Worm (Caenorhabditis elegans): ENCODE measurements around the gene Y77E11A.8.

Gene Y77E11A.8

DNA sequence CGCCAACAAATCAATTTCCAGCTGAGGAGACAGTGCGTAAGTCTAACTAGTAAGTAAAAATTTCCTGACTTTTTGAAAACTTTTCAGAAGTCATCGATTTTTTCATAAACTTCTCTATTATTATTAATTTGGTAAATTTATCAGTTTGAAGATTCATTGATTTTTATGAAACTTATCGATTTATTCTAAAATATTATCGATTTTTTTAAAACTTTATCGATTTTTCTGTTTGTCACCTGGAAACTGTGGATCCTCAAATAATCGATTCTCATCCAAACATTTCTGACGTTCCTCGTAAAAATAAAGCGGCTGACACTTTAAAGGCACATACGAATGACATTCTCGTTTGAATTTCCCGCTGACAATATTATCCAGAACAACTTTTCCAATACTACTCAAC, 9.1 kb upstream of the Y77E11A.8 start:
- TF ChIP-seq ctbp-1 (GFP tag; IDR thresholded peaks at IDR 0.05) (no peak), ceh-28 (tag; optimal IDR thresholded peaks at IDR 0.05) (peak; percentile 75)

ce11 chrIV:1430261-1430660, 5.4 kb upstream of the Y77E11A.8 start, which contains the start of gene Y77E11A.23:
TSS of gene Y77E11A.23 (minus strand) at chrIV:1430367.
- TF ChIP-seq lim-7 (GFP tag; IDR thresholded peaks at IDR 0.05), result no peak
- TF ChIP-seq hmg-1.1 (GFP tag; IDR thresholded peaks at IDR 0.05), result no peak
- TF ChIP-seq arid-1 (GFP tag; conservative IDR thresholded peaks at IDR 0.05), result no peak
- no peak for TF ChIP-seq php-3 (GFP tag; IDR thresholded peaks at IDR 0.05)
- no peak for TF ChIP-seq nhr-77 (tag; optimal IDR thresholded peaks at IDR 0.05)
- TF ChIP-seq hlh-30 (tag; optimal IDR thresholded peaks at IDR 0.05; ENCODE audit: insufficient read depth), result no peak
- TF ChIP-seq unc-62 (GFP tag; optimal IDR thresholded peaks at IDR 0.05 in 1 of 2), result no peak
- TF ChIP-seq unc-62 (tag; optimal IDR thresholded peaks at IDR 0.05), result no peak
- no peak for TF ChIP-seq egl-43 (GFP tag; IDR thresholded peaks at IDR 0.05)
- TF ChIP-seq D1046.2 (GFP tag; IDR thresholded peaks at IDR 0.05), result no peak
- TF ChIP-seq Y5F2A.4 (GFP tag; optimal IDR thresholded peaks at IDR 0.05), result no peak
- no peak for TF ChIP-seq tag-97 (GFP tag; IDR thresholded peaks at IDR 0.05)
- TF ChIP-seq ceh-28 (tag; optimal IDR thresholded peaks at IDR 0.05), result no peak
- no peak for TF ChIP-seq lir-3 (tag; optimal IDR thresholded peaks at IDR 0.05)
- no peak for TF ChIP-seq ztf-7 (tag; optimal IDR thresholded peaks at IDR 0.05)
- TF ChIP-seq nhr-28 (tag; optimal IDR thresholded peaks at IDR 0.05), result no peak
- TF ChIP-seq ces-1 (GFP tag; optimal IDR thresholded peaks at IDR 0.05), result no peak
- no peak for TF ChIP-seq pha-4 (GFP tag; IDR thresholded peaks at IDR 0.05)
- TF ChIP-seq pha-4 (tag; optimal IDR thresholded peaks at IDR 0.05), result no peak
- no peak for TF ChIP-seq mxl-3 (GFP tag; optimal IDR thresholded peaks at IDR 0.05)
- no peak for TF ChIP-seq saeg-2 (GFP tag; IDR thresholded peaks at IDR 0.05)

DNA sequence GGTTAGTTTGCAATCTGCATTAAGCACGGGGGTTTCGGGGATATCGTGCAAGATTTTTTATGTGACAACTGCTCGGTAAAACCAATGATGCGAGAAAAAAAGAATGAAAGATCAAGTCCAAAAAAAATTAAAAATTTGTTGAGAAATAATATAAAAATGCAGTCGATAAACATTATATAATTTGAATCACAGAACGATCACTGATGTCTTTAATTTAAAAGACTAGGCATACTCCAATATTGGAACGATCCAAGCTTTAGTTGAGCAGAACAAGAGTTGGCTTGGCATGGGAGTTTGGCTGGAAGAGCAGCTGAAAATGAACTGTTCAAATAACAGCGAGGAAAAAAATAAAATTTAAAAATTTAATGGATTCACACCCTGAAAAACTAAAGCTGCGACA, 2.4 kb upstream of the Y77E11A.8 start, which contains the start of gene clec-171:
TSS of gene clec-171 (minus strand) at position 101 of the 400 bp plus-strand sequence.
- no peak for TF ChIP-seq ces-1 (GFP tag; optimal IDR thresholded peaks at IDR 0.05)
- TF ChIP-seq nhr-77 (tag; optimal IDR thresholded peaks at IDR 0.05), result no peak
- TF ChIP-seq zip-2 (tag; optimal IDR thresholded peaks at IDR 0.05), result no peak
- TF ChIP-seq jun-1 (tag; optimal IDR thresholded peaks at IDR 0.05), result no peak
- TF ChIP-seq F26F4.8 (GFP tag; conservative IDR thresholded peaks at IDR 0.05), result no peak
- TF ChIP-seq ama-1 (optimal IDR thresholded peaks at IDR 0.05), result no peak
- no peak for TF ChIP-seq dpl-1 (GFP tag; optimal IDR thresholded peaks at IDR 0.05)
- no peak for TF ChIP-seq hlh-30 (tag; optimal IDR thresholded peaks at IDR 0.05; ENCODE audit: insufficient read depth)
- no peak for TF ChIP-seq ceh-32 (tag; optimal IDR thresholded peaks at IDR 0.05; ENCODE audit: poor library complexity)
- TF ChIP-seq Y105C5A.15 (GFP tag; IDR thresholded peaks at IDR 0.05), result no peak
- TF ChIP-seq lin-38 (GFP tag; IDR thresholded peaks at IDR 0.05), result no peak
- no peak for TF ChIP-seq mdt-29 (GFP tag; IDR thresholded peaks at IDR 0.05)
- no peak for TF ChIP-seq hif-1 (tag; optimal IDR thresholded peaks at IDR 0.05)
- no peak for TF ChIP-seq mdl-1 (tag; optimal IDR thresholded peaks at IDR 0.05)
- TF ChIP-seq skn-1 (tag; optimal IDR thresholded peaks at IDR 0.05), result no peak
- no peak for TF ChIP-seq ceh-82 (tag; optimal IDR thresholded peaks at IDR 0.05)
- no peak for TF ChIP-seq daf-8 (GFP tag; IDR thresholded peaks at IDR 0.05)

DNA sequence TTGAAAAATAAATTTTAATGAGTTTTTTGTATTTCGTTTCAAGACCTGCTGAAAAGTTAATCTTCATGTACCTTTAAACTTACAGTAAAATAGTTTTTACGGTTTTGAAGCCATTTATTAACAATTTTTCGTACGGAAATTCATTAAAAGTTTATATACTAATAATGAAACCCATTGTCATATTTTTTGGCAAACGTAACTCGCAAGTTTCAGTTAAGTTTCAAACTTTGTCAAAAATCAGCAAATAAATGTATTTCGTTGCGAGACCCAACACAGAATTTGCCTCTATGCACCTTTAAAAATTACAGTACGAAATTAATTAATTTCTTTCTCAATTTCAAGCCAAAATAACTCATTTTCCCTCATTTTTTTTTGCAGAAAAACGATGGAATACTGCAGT, 4.3 kb downstream of the Y77E11A.8 start, which contains the start of gene jtr-1:
TSS of gene jtr-1 (plus strand) at position 327 of the 400 bp plus-strand sequence.
- peak; percentile 62 for TF ChIP-seq F49E8.2 (tag; optimal IDR thresholded peaks at IDR 0.05; ENCODE audit: borderline replicate concordance)
- TF ChIP-seq daf-19 (GFP tag; conservative IDR thresholded peaks at IDR 0.05), result no peak

Measured in whole organism, L4 larva.